Fruit fly (Drosophila melanogaster) S2 (cell line): ENCODE data around the gene gammaSnap2.

Experiments
- CG8478 ChIP-seq: fragments of >200 bp; optimal IDR thresholded peaks from 2 replicates; lab custom pipeline; 2018
- CTCF ChIP-seq, 2 experiments: fragments of >200 bp; optimal IDR thresholded peaks; 2 replicates each; lab custom pipeline; 2018

- TF ChIP-seq CTCF (optimal IDR thresholded peaks at IDR 0.05; lab: Kevin White, UChicago) (no peak), CG8478 (lab: Kevin White, UChicago) (no peak)
Observed at dm6 chr3R:10086683-10087082, 34.5 kb downstream of the gammaSnap2 start.
